Worm (Caenorhabditis elegans) whole organism, L2 larva: ENCODE data around the gene srj-57.

ENCODE experiments used
- C34F6.9 ChIP-seq: fragments of 150-350 bp; optimal IDR thresholded peaks from 2 replicates; lab custom pipeline; 2014; ENCODE audit warnings: missing biosample characterization, missing genetic modification characterization
- F13H6.1 ChIP-seq: sonication (generic microtip); optimal IDR thresholded peaks from 2 replicates; lab custom pipeline; 2016; ENCODE audit warnings: missing genetic modification characterization, missing compliant biosample characterization
- ZK546.5 ChIP-seq: sonication (generic microtip); optimal IDR thresholded peaks from 2 replicates; lab custom pipeline; 2017; ENCODE audit warnings: missing biosample characterization, missing genetic modification characterization
- alr-1 ChIP-seq: fragments of 150-350 bp; optimal IDR thresholded peaks from 2 replicates; lab custom pipeline; 2014; ENCODE audit warnings: missing biosample characterization, missing genetic modification characterization
- ama-1 ChIP-seq: fragments of 150-350 bp; optimal IDR thresholded peaks from 2 replicates; lab custom pipeline; 2018; ENCODE audit warnings: inconsistent platforms
- ceh-82 ChIP-seq: fragments of 150-350 bp; optimal IDR thresholded peaks from 2 replicates; lab custom pipeline; 2014; ENCODE audit warnings: missing biosample characterization, missing genetic modification characterization
- crh-2 ChIP-seq: sonication (generic microtip); optimal IDR thresholded peaks from 2 replicates; lab custom pipeline; 2017; ENCODE audit warnings: missing biosample characterization, missing genetic modification characterization
- egl-27 ChIP-seq: sonication (generic microtip); optimal IDR thresholded peaks from 3 replicates; lab custom pipeline; 2017; ENCODE audit warnings: missing biosample characterization, missing genetic modification reagents, missing genetic modification characterization
- elt-3 ChIP-seq: sonication (generic microtip); optimal IDR thresholded peaks from 2 replicates; lab custom pipeline; 2017; ENCODE audit warnings: missing biosample characterization, missing genetic modification characterization
- fos-1 ChIP-seq: fragments of 150-350 bp; optimal IDR thresholded peaks from 2 replicates; lab custom pipeline; 2014; ENCODE audit warnings: missing biosample characterization, missing genetic modification characterization
- gmeb-1 ChIP-seq: fragments of 150-350 bp; optimal IDR thresholded peaks from 2 replicates; lab custom pipeline; 2014; ENCODE audit warnings: missing biosample characterization, missing genetic modification characterization
- lin-39 ChIP-seq: fragments of 150-350 bp; optimal IDR thresholded peaks from 2 replicates; lab custom pipeline; 2014; ENCODE audit warnings: missing biosample characterization, missing genetic modification reagents, missing genetic modification characterization
- lsy-2 ChIP-seq, 2 experiments: fragments of 150-350 bp in 1 of 2; sonication (generic microtip) in 1 of 2; optimal IDR thresholded peaks; 2 replicates each; lab custom pipeline; 2014 to 2017; ENCODE audit warnings: missing biosample characterization in 2 of 2, missing genetic modification characterization in 2 of 2
- mbf-1 ChIP-seq: sonication (generic microtip); optimal IDR thresholded peaks from 2 replicates; lab custom pipeline; 2017; ENCODE audit warnings: missing biosample characterization, missing genetic modification characterization
- mdl-1 ChIP-seq, 2 experiments: fragments of 150-350 bp in 1 of 2; sonication (generic microtip) in 1 of 2; optimal IDR thresholded peaks; 2 replicates each; lab custom pipeline; 2017; ENCODE audit warnings: missing biosample characterization in 2 of 2, missing genetic modification characterization in 2 of 2
- nhr-12 ChIP-seq: fragments of 150-350 bp; optimal IDR thresholded peaks from 2 replicates; lab custom pipeline; 2014; ENCODE audit warnings: missing biosample characterization, missing genetic modification characterization
- nhr-129 ChIP-seq: fragments of 150-350 bp; optimal IDR thresholded peaks from 2 replicates; lab custom pipeline; 2014; ENCODE audit warnings: missing biosample characterization, missing genetic modification characterization
- nhr-21 ChIP-seq: fragments of 150-350 bp; optimal IDR thresholded peaks from 2 replicates; lab custom pipeline; 2014; ENCODE audit warnings: missing biosample characterization, missing genetic modification characterization
- nhr-237 ChIP-seq: fragments of 150-350 bp; optimal IDR thresholded peaks from 2 replicates; lab custom pipeline; 2014; ENCODE audit warnings: missing biosample characterization, missing genetic modification characterization
- nhr-25 ChIP-seq: fragments of 150-350 bp; sonication (generic microtip); optimal IDR thresholded peaks from 3 replicates; lab custom pipeline; 2014; ENCODE audit warnings: missing biosample characterization, missing genetic modification characterization
- nhr-6 ChIP-seq: fragments of 150-350 bp; optimal IDR thresholded peaks from 2 replicates; lab custom pipeline; 2014; ENCODE audit warnings: missing biosample characterization, missing genetic modification characterization
- nhr-77 ChIP-seq: fragments of 150-350 bp; optimal IDR thresholded peaks from 2 replicates; lab custom pipeline; 2014; ENCODE audit warnings: missing biosample characterization, missing genetic modification characterization
- peb-1 ChIP-seq: fragments of 150-350 bp; optimal IDR thresholded peaks from 2 replicates; lab custom pipeline; 2014; ENCODE audit warnings: missing biosample characterization, missing genetic modification characterization
- sem-4 ChIP-seq: fragments of 150-350 bp; optimal IDR thresholded peaks from 2 replicates; lab custom pipeline; 2014; ENCODE audit warnings: missing biosample characterization, missing genetic modification reagents, missing genetic modification characterization
- sma-9 ChIP-seq, 2 experiments: fragments of 150-350 bp in 1 of 2; sonication (generic microtip) in 1 of 2; optimal IDR thresholded peaks; 2 replicates each; lab custom pipeline; 2014 to 2016; ENCODE audit warnings: missing genetic modification characterization in 2 of 2, mild to moderate bottlenecking in 1 of 2, missing biosample characterization in 1 of 2, missing compliant biosample characterization in 1 of 2, missing genetic modification reagents in 1 of 2, moderate library complexity in 1 of 2
- snpc-4 ChIP-seq: fragments of 150-350 bp; optimal IDR thresholded peaks from 2 replicates; lab custom pipeline; 2014; ENCODE audit warnings: missing biosample characterization, missing genetic modification characterization
- unc-39 ChIP-seq: fragments of 150-350 bp; optimal IDR thresholded peaks from 2 replicates; lab custom pipeline; 2014; ENCODE audit warnings: missing biosample characterization, missing genetic modification characterization
- unc-55 ChIP-seq: fragments of 150-350 bp; sonication (generic microtip); optimal IDR thresholded peaks from 3 replicates; lab custom pipeline; 2014; ENCODE audit warnings: missing biosample characterization, missing genetic modification reagents, missing genetic modification characterization
- ztf-1 ChIP-seq: fragments of 200-800 bp; sonication (Bioruptor generic); conservative IDR thresholded peaks from 2 replicates; pipeline ENCODE4 v1.3.6; 2022; ENCODE audit warnings: missing genetic modification characterization, missing compliant biosample characterization
- ztf-4 ChIP-seq: fragments of 150-350 bp; optimal IDR thresholded peaks from 2 replicates; lab custom pipeline; 2014; ENCODE audit warnings: missing biosample characterization, missing genetic modification characterization

The srj-57 gene

ce11 chrV:2815956-2816355 lies 39.4 kb downstream of the srj-57 start, which contains the start of gene F54E2.5:
Gene F54E2.5 (minus strand): TSS chrV:2816056.
- no peak for TF ChIP-seq lin-39
- no peak for TF ChIP-seq C34F6.9 (tag; lab: Kevin White, UChicago)
- TF ChIP-seq snpc-4 = no peak
- TF ChIP-seq nhr-77 (tag; lab: Kevin White, UChicago) = no peak
- TF ChIP-seq ZK546.5 = no peak
- no peak for TF ChIP-seq nhr-6 (tag; lab: Kevin White, UChicago)
- TF ChIP-seq nhr-21 (tag; lab: Kevin White, UChicago) = no peak
- no peak for TF ChIP-seq peb-1
- TF ChIP-seq crh-2 (tag; lab: Kevin White, UChicago) = no peak
- TF ChIP-seq sem-4 (tag; lab: Kevin White, UChicago) = no peak
- TF ChIP-seq, all 48 proteins: peak for 0

- TF ChIP-seq unc-39 (tag; lab: Kevin White, UChicago) (no peak), nhr-25 (no peak), nhr-237 (tag; lab: Kevin White, UChicago) (no peak), ceh-82 (tag; lab: Kevin White, UChicago) (no peak), elt-3 (tag; lab: Kevin White, UChicago) (no peak), crh-2 (tag; lab: Kevin White, UChicago) (no peak)
These were observed 41.5 kb downstream of the srj-57 start, which contains the start of gene F54E2.9 for ce11 chrV:2813856-2814255. Gene F54E2.9 (minus strand): TSS chrV:2813987.

- TF ChIP-seq fos-1 (tag; lab: Kevin White, UChicago) (peak; percentile 100), gmeb-1 (tag; lab: Kevin White, UChicago) (peak; percentile 29), nhr-12 (tag; lab: Kevin White, UChicago) (no peak), crh-2 (tag; lab: Kevin White, UChicago) (peak; percentile 20), sma-9 (GFP tag; optimal IDR thresholded peaks at IDR 0.05; lab: Kevin White, UChicago) (no peak), sma-9 (tag; optimal IDR thresholded peaks at IDR 0.05; lab: Kevin White, UChicago) (no peak)
These were observed 45.2 kb downstream of the srj-57 start, which contains the start of gene F54E2.1 for ce11 chrV:2810164-2810563. Gene F54E2.1 (plus strand): TSS chrV:2810398.

- TF ChIP-seq unc-55 (GFP tag; lab: Kevin White, UChicago) (no peak), nhr-129 (peak; percentile 31), F13H6.1 (tag; lab: Kevin White, UChicago) (peak; percentile 33), fos-1 (tag; lab: Kevin White, UChicago) (no peak), mbf-1 (tag; lab: Kevin White, UChicago) (no peak), unc-39 (tag; lab: Kevin White, UChicago) (no peak)
These were observed 45.9 kb downstream of the srj-57 start for ce11 chrV:2809443-2809842.

ce11 chrV:2807760-2808159 lies 47.6 kb downstream of the srj-57 start, which contains the start of gene ketn-1:
Gene ketn-1 (minus strand): TSS chrV:2807860.
- TF ChIP-seq mdl-1 (tag; optimal IDR thresholded peaks at IDR 0.05; lab: Kevin White, UChicago) (no peak), ztf-4 (tag; lab: Kevin White, UChicago) (no peak), ama-1 (no peak), egl-27 (tag; lab: Kevin White, UChicago) (no peak), crh-2 (tag; lab: Kevin White, UChicago) (no peak), alr-1 (tag; lab: Kevin White, UChicago) (no peak), ztf-1 (no peak), lsy-2 (tag; optimal IDR thresholded peaks at IDR 0.05; lab: Kevin White, UChicago) (no peak)
